Worm (Caenorhabditis elegans) whole organism, midembryonic: ENCODE measurements around the gene mlc-4.
A peak's percentile ranks its signal among the peaks of the same experiment; 100 is the strongest.

Experiments
- T22C8.4 ChIP-seq: fragments of 200-800 bp; sonication (Bioruptor generic); IDR thresholded peaks from 2 replicates; pipeline ENCODE4 v1.3.6; 2022; ENCODE audit warnings: missing genetic modification characterization, missing compliant biosample characterization
- cog-1 ChIP-seq: sonication (generic microtip); optimal IDR thresholded peaks from 2 replicates; lab custom pipeline; 2016; ENCODE audit warnings: missing genetic modification characterization, missing compliant biosample characterization
- flt-1 ChIP-seq: fragments of 200-800 bp; sonication (Bioruptor generic); IDR thresholded peaks from 2 replicates; pipeline ENCODE4 v1.3.6; 2022; ENCODE audit warnings: missing genetic modification characterization, missing compliant biosample characterization
- klf-2 ChIP-seq: fragments of 200-800 bp; sonication (Bioruptor generic); conservative IDR thresholded peaks from 2 replicates; pipeline ENCODE4 v1.3.6; 2022; ENCODE audit warnings: missing genetic modification reagents, missing genetic modification characterization, missing compliant biosample characterization
- med-1 ChIP-seq: sonication (generic microtip); optimal IDR thresholded peaks from 2 replicates; lab custom pipeline; 2017; ENCODE audit warnings: missing genetic modification characterization, mild to moderate bottlenecking, missing compliant biosample characterization, antibody characterized with exemption, missing genetic modification reagents; ENCODE audit not compliant: insufficient read depth
- ref-1 ChIP-seq: fragments of 200-800 bp; sonication (Bioruptor generic); conservative IDR thresholded peaks from 2 replicates; pipeline ENCODE4 v1.3.6; 2022; ENCODE audit warnings: missing genetic modification reagents, missing genetic modification characterization, missing compliant biosample characterization
- tab-1 ChIP-seq: fragments of 200-800 bp; sonication (Bioruptor generic); IDR thresholded peaks from 2 replicates; pipeline ENCODE4 v1.3.6; 2022; ENCODE audit warnings: missing genetic modification characterization, missing compliant biosample characterization
- ztf-23 ChIP-seq: fragments of 200-800 bp; sonication (Bioruptor generic); IDR thresholded peaks from 2 replicates; pipeline ENCODE4 v1.3.6; 2022; ENCODE audit warnings: missing genetic modification reagents, missing genetic modification characterization, missing compliant biosample characterization
- ztf-29 ChIP-seq: fragments of 200-800 bp; sonication (Bioruptor generic); IDR thresholded peaks from 2 replicates; pipeline ENCODE4 v1.3.6; 2022; ENCODE audit warnings: missing genetic modification reagents, missing genetic modification characterization, missing compliant biosample characterization

Gene mlc-4

ce11 chrIII:3393687-3394086, at the start of gene mlc-4:
TSS of gene mlc-4 (minus strand) at chrIII:3393787.
- no peak for TF ChIP-seq flt-1
- TF ChIP-seq med-1 (GFP tag; lab: Kevin White, UChicago): no peak
- TF ChIP-seq cog-1: no peak
- TF ChIP-seq klf-2 (GFP tag; lab: Robert Waterston, UW): no peak
- no peak for TF ChIP-seq tab-1 (GFP tag; lab: Robert Waterston, UW)
- TF ChIP-seq ref-1 (GFP tag; lab: Robert Waterston, UW): no peak
- no peak for TF ChIP-seq T22C8.4 (GFP tag; lab: Robert Waterston, UW)
- no peak for TF ChIP-seq ztf-23
- no peak for TF ChIP-seq ztf-29

ce11 chrIII:3437139-3437538, 43.6 kb upstream of the mlc-4 start:
- TF ChIP-seq flt-1: no peak
- no peak for TF ChIP-seq cog-1
- no peak for TF ChIP-seq ztf-29
- TF ChIP-seq klf-2 (GFP tag; lab: Robert Waterston, UW): no peak
- TF ChIP-seq med-1 (GFP tag; lab: Kevin White, UChicago): no peak
- no peak for TF ChIP-seq T22C8.4 (GFP tag; lab: Robert Waterston, UW)
- TF ChIP-seq ztf-23: no peak
- no peak for TF ChIP-seq ref-1 (GFP tag; lab: Robert Waterston, UW)
- no peak for TF ChIP-seq tab-1 (GFP tag; lab: Robert Waterston, UW)

- TF ChIP-seq ztf-29 (no peak), flt-1 (no peak)
Measured at ce11 chrIII:3435152-3435551, 41.6 kb upstream of the mlc-4 start.

- TF ChIP-seq T22C8.4 (GFP tag; lab: Robert Waterston, UW): no peak
Measured at ce11 chrIII:3431385-3431784, 37.8 kb upstream of the mlc-4 start, which contains the start of gene K01A11.1. TSS of gene K01A11.1 (minus strand) at chrIII:3431485.

ce11 chrIII:3430667-3431066, 37.1 kb upstream of the mlc-4 start:
- no peak for TF ChIP-seq flt-1
- TF ChIP-seq med-1 (GFP tag; lab: Kevin White, UChicago): no peak
- no peak for TF ChIP-seq tab-1 (GFP tag; lab: Robert Waterston, UW)

- TF ChIP-seq ztf-29: no peak
- TF ChIP-seq T22C8.4 (GFP tag; lab: Robert Waterston, UW): peak; percentile 65
Measured at ce11 chrIII:3429761-3430160, 36.2 kb upstream of the mlc-4 start.

ce11 chrIII:3428574-3428973, 35.0 kb upstream of the mlc-4 start:
- no peak for TF ChIP-seq ztf-29

ce11 chrIII:3426741-3427140, 33.2 kb upstream of the mlc-4 start:
- TF ChIP-seq flt-1 (0 out of 2 replicates have a peak, but pooled peaks have one; percentile 4), ref-1 (GFP tag; lab: Robert Waterston, UW) (no peak), klf-2 (GFP tag; lab: Robert Waterston, UW) (no peak)

ce11 chrIII:3425438-3425837, 31.9 kb upstream of the mlc-4 start, which contains the start of gene metl-18:
TSS of gene metl-18 (plus strand) at chrIII:3425738.
- TF ChIP-seq flt-1 (no peak), ztf-23 (no peak)

- TF ChIP-seq cog-1 (no peak), T22C8.4 (GFP tag; lab: Robert Waterston, UW) (no peak), flt-1 (no peak), ztf-23 (no peak), klf-2 (GFP tag; lab: Robert Waterston, UW) (no peak), med-1 (GFP tag; lab: Kevin White, UChicago) (no peak), ref-1 (GFP tag; lab: Robert Waterston, UW) (no peak)
Measured at ce11 chrIII:3423924-3424323, 30.3 kb upstream of the mlc-4 start.

ce11 chrIII:3418906-3419305, 25.3 kb upstream of the mlc-4 start:
- TF ChIP-seq T22C8.4 (GFP tag; lab: Robert Waterston, UW) (no peak), klf-2 (GFP tag; lab: Robert Waterston, UW) (no peak), med-1 (GFP tag; lab: Kevin White, UChicago) (no peak)

ce11 chrIII:3417453-3417852, 23.9 kb upstream of the mlc-4 start:
- TF ChIP-seq ztf-23: no peak
- TF ChIP-seq T22C8.4 (GFP tag; lab: Robert Waterston, UW): no peak
- no peak for TF ChIP-seq med-1 (GFP tag; lab: Kevin White, UChicago)
- no peak for TF ChIP-seq tab-1 (GFP tag; lab: Robert Waterston, UW)

ce11 chrIII:3414412-3414811, 20.8 kb upstream of the mlc-4 start:
- TF ChIP-seq T22C8.4 (GFP tag; lab: Robert Waterston, UW): no peak
- no peak for TF ChIP-seq cog-1
- no peak for TF ChIP-seq ref-1 (GFP tag; lab: Robert Waterston, UW)
- no peak for TF ChIP-seq med-1 (GFP tag; lab: Kevin White, UChicago)
- TF ChIP-seq tab-1 (GFP tag; lab: Robert Waterston, UW): no peak
- no peak for TF ChIP-seq flt-1
- TF ChIP-seq ztf-23: no peak
- no peak for TF ChIP-seq klf-2 (GFP tag; lab: Robert Waterston, UW)
- TF ChIP-seq ztf-29: no peak
